Worm (Caenorhabditis elegans): ENCODE data around the gene T22E5.1.

- TF ChIP-seq hpl-2 (GFP tag; optimal IDR thresholded peaks at IDR 0.05) (no peak), lir-3 (tag; optimal IDR thresholded peaks at IDR 0.05; ENCODE audit: poor library complexity) (no peak), lin-15B (tag; optimal IDR thresholded peaks at IDR 0.05) (no peak), lin-39 (tag; optimal IDR thresholded peaks at IDR 0.05) (no peak), nhr-11 (tag; optimal IDR thresholded peaks at IDR 0.05) (no peak), egl-27 (tag; optimal IDR thresholded peaks at IDR 0.05) (no peak), pax-3 (tag; optimal IDR thresholded peaks at IDR 0.05) (no peak), nhr-71 (tag; optimal IDR thresholded peaks at IDR 0.05) (no peak), C04F5.9 (tag; optimal IDR thresholded peaks at IDR 0.05) (no peak)
These were observed 39.3 kb upstream of the T22E5.1 start, which contains the start of gene C03B1.17 for ce11 chrX:6373348-6373747.
